Fruit fly (Drosophila melanogaster) whole organism, embryonic: ENCODE results near the gene mAChR-B.

Experiments used
- Asciz ChIP-seq: fragments of 200-800 bp; sonication (Bioruptor generic); optimal IDR thresholded peaks from 2 replicates; lab custom pipeline; 2017; ENCODE audit warnings: missing biosample characterization, mild to moderate bottlenecking, missing genetic modification characterization, missing genetic modification reagents
- BEAF-32 ChIP-seq: fragments of 200-800 bp; sonication (Bioruptor generic); optimal IDR thresholded peaks from 3 replicates; lab custom pipeline; 2017; ENCODE audit warnings: missing biosample characterization, missing genetic modification characterization, mild to moderate bottlenecking, moderate library complexity, missing genetic modification reagents
- Bgb ChIP-seq: fragments of 200-800 bp; sonication (Bioruptor generic); IDR thresholded peaks from 2 replicates; pipeline ENCODE4 v1.3.6; 2022; ENCODE audit warnings: missing biosample characterization, missing genetic modification characterization; ENCODE audit not compliant: partially characterized antibody
- CG10959 ChIP-seq: fragments of 200-800 bp; sonication (Bioruptor generic); IDR thresholded peaks from 2 replicates; pipeline ENCODE4 v1.3.6; 2022; ENCODE audit warnings: missing biosample characterization, missing genetic modification characterization
- CG12236 ChIP-seq: fragments of 200-800 bp; sonication (Bioruptor generic); optimal IDR thresholded peaks from 2 replicates; lab custom pipeline; 2016; ENCODE audit warnings: missing biosample characterization, missing genetic modification characterization
- CG12659 ChIP-seq: fragments of 200-800 bp; sonication (Bioruptor generic); optimal IDR thresholded peaks from 3 replicates; lab custom pipeline; 2017; ENCODE audit warnings: mild to moderate bottlenecking, missing biosample characterization, missing genetic modification reagents, missing genetic modification characterization
- CG14050 ChIP-seq: fragments of 200-800 bp; sonication (Bioruptor generic); IDR thresholded peaks from 3 replicates; pipeline ENCODE4 v1.3.6; 2022; ENCODE audit warnings: missing biosample characterization, missing genetic modification characterization
- CG16863 ChIP-seq: fragments of 200-800 bp; sonication (Bioruptor generic); optimal IDR thresholded peaks from 3 replicates; lab custom pipeline; 2016; ENCODE audit warnings: missing biosample characterization, missing genetic modification characterization
- CG17829 ChIP-seq: fragments of 200-800 bp; optimal IDR thresholded peaks from 2 replicates; lab custom pipeline; 2019; ENCODE audit warnings: missing biosample characterization, mild to moderate bottlenecking, missing genetic modification characterization, moderate library complexity
- CG18476 ChIP-seq: fragments of 200-800 bp; sonication (Bioruptor generic); optimal IDR thresholded peaks from 2 replicates; lab custom pipeline; 2016; ENCODE audit warnings: missing biosample characterization, mild to moderate bottlenecking, missing genetic modification characterization
- CG2120 ChIP-seq: fragments of 200-800 bp; sonication (Bioruptor generic); optimal IDR thresholded peaks from 3 replicates; lab custom pipeline; 2016; ENCODE audit warnings: missing biosample characterization, missing genetic modification characterization
- CG31441 ChIP-seq: fragments of 200-800 bp; sonication (Bioruptor generic); IDR thresholded peaks from 2 replicates; pipeline ENCODE4 v1.3.6; 2022; ENCODE audit warnings: missing biosample characterization, missing genetic modification characterization
- CG3281 ChIP-seq: fragments of 200-800 bp; sonication (Bioruptor generic); optimal IDR thresholded peaks from 3 replicates; lab custom pipeline; 2017; ENCODE audit warnings: missing biosample characterization, mild to moderate bottlenecking, missing genetic modification characterization
- CG3838 ChIP-seq: fragments of 200-800 bp; sonication (Bioruptor generic); optimal IDR thresholded peaks from 3 replicates; lab custom pipeline; 2016; ENCODE audit warnings: missing biosample characterization, missing genetic modification characterization
- CG3995 ChIP-seq: fragments of 200-800 bp; sonication (Bioruptor generic); optimal IDR thresholded peaks from 3 replicates; lab custom pipeline; 2016; ENCODE audit warnings: missing biosample characterization, missing genetic modification characterization
- CG42726 ChIP-seq: fragments of 200-800 bp; sonication (Bioruptor generic); IDR thresholded peaks from 2 replicates; pipeline ENCODE4 v1.3.6; 2022; ENCODE audit warnings: missing biosample characterization, missing genetic modification characterization; ENCODE audit not compliant: partially characterized antibody
- CG5953 ChIP-seq: fragments of 200-800 bp; sonication (Bioruptor generic); IDR thresholded peaks from 2 replicates; pipeline ENCODE4 v1.3.6; 2022; ENCODE audit warnings: missing biosample characterization, missing genetic modification characterization
- CG6791 ChIP-seq: fragments of 200-800 bp; sonication (Bioruptor generic); IDR thresholded peaks from 3 replicates; pipeline ENCODE4 v1.3.6; 2022; ENCODE audit warnings: missing biosample characterization, missing genetic modification characterization; ENCODE audit not compliant: partially characterized antibody
- CG7357 ChIP-seq: fragments of 200-800 bp; sonication (Bioruptor generic); IDR thresholded peaks from 3 replicates; pipeline ENCODE4 v1.3.6; 2022; ENCODE audit warnings: missing biosample characterization, missing genetic modification characterization
- CG7786 ChIP-seq: fragments of 200-800 bp; sonication (Bioruptor generic); optimal IDR thresholded peaks from 2 replicates; lab custom pipeline; 2016; ENCODE audit warnings: missing biosample characterization, missing genetic modification characterization
- CG8359 ChIP-seq: fragments of 200-800 bp; sonication (Bioruptor generic); optimal IDR thresholded peaks from 2 replicates; lab custom pipeline; 2017; ENCODE audit warnings: missing biosample characterization, mild to moderate bottlenecking, missing genetic modification characterization, borderline replicate concordance
- CG8478 ChIP-seq: fragments of >200 bp; optimal IDR thresholded peaks from 2 replicates; lab custom pipeline; 2018
- CG9797 ChIP-seq: fragments of 200-800 bp; sonication (Bioruptor generic); optimal IDR thresholded peaks from 3 replicates; lab custom pipeline; 2018; ENCODE audit warnings: missing biosample characterization, mild to moderate bottlenecking, missing genetic modification characterization
- Ets65A ChIP-seq: fragments of 200-800 bp; sonication (Bioruptor generic); peaks from one replicate; lab custom pipeline; 2016; ENCODE audit warnings: missing biosample characterization, missing genetic modification characterization
- Gsc ChIP-seq: fragments of 200-800 bp; sonication (Bioruptor generic); IDR thresholded peaks from 2 replicates; pipeline ENCODE4 v1.3.6; 2022; ENCODE audit warnings: missing biosample characterization, missing genetic modification characterization
- HLHmδ ChIP-seq: fragments of 200-800 bp; sonication (Bioruptor generic); optimal IDR thresholded peaks from 2 replicates; lab custom pipeline; 2018; ENCODE audit warnings: missing biosample characterization, mild to moderate bottlenecking, missing genetic modification characterization, moderate library complexity
- Jarid2 ChIP-seq: fragments of 200-800 bp; sonication (Bioruptor generic); optimal IDR thresholded peaks from 3 replicates; lab custom pipeline; 2017; ENCODE audit warnings: mild to moderate bottlenecking, missing biosample characterization, missing genetic modification reagents, missing genetic modification characterization
- Myb ChIP-seq: fragments of 200-800 bp; sonication (Bioruptor generic); optimal IDR thresholded peaks from 2 replicates; lab custom pipeline; 2016; ENCODE audit warnings: missing biosample characterization, missing genetic modification characterization
- Neu2 ChIP-seq: fragments of 200-800 bp; sonication (Bioruptor generic); optimal IDR thresholded peaks from 3 replicates; lab custom pipeline; 2016; ENCODE audit warnings: missing biosample characterization, missing genetic modification characterization, borderline replicate concordance
- Sry-β ChIP-seq: fragments of 200-800 bp; sonication (Bioruptor generic); optimal IDR thresholded peaks from 2 replicates; lab custom pipeline; 2018; ENCODE audit warnings: missing biosample characterization, mild to moderate bottlenecking, missing genetic modification characterization, moderate library complexity
- Stat92E ChIP-seq, 3 experiments: fragments of >200 bp in 2 of 3; fragments of 200-800 bp in 1 of 3; sonication (Bioruptor generic) in 1 of 3; optimal IDR thresholded peaks; 2 replicates each; lab custom pipeline; 2017 to 2019; ENCODE audit warnings: missing biosample characterization in 3 of 3, missing genetic modification characterization in 3 of 3, mild to moderate bottlenecking in 1 of 3, moderate library complexity in 1 of 3
- ab ChIP-seq: fragments of 200-800 bp; sonication (Bioruptor generic); optimal IDR thresholded peaks from 2 replicates; lab custom pipeline; 2016; ENCODE audit warnings: missing biosample characterization, missing genetic modification characterization
- crc ChIP-seq: fragments of 200-800 bp; sonication (Bioruptor generic); optimal IDR thresholded peaks from 2 replicates; lab custom pipeline; 2016; ENCODE audit warnings: missing biosample characterization, missing genetic modification characterization
- cwo ChIP-seq: fragments of 200-800 bp; sonication (Bioruptor generic); optimal IDR thresholded peaks from 3 replicates; lab custom pipeline; 2017; ENCODE audit warnings: missing biosample characterization, missing genetic modification characterization, mild to moderate bottlenecking, moderate library complexity, missing genetic modification reagents
- exex ChIP-seq: fragments of 200-800 bp; sonication (Bioruptor generic); optimal IDR thresholded peaks from 4 replicates; lab custom pipeline; 2018; ENCODE audit warnings: missing biosample characterization, mild to moderate bottlenecking, missing genetic modification characterization, moderate library complexity
- gce ChIP-seq: fragments of 200-800 bp; sonication (Bioruptor generic); IDR thresholded peaks from 3 replicates; pipeline ENCODE4 v1.3.6; 2022; ENCODE audit warnings: missing biosample characterization, missing genetic modification characterization
- gcm ChIP-seq: fragments of 200-800 bp; sonication (Bioruptor generic); optimal IDR thresholded peaks from 2 replicates; lab custom pipeline; 2019; ENCODE audit warnings: missing biosample characterization, mild to moderate bottlenecking, missing genetic modification characterization, moderate library complexity
- gfzf ChIP-seq: fragments of 200-800 bp; sonication (Bioruptor generic); optimal IDR thresholded peaks from 2 replicates; lab custom pipeline; 2016; ENCODE audit warnings: missing biosample characterization, mild to moderate bottlenecking, missing genetic modification characterization, moderate library complexity
- gt ChIP-seq: fragments of 200-800 bp; sonication (Bioruptor generic); IDR thresholded peaks from 2 replicates; pipeline ENCODE4 v1.3.6; 2022; ENCODE audit warnings: missing biosample characterization, missing genetic modification characterization
- insv ChIP-seq, 2 experiments: fragments of 200-800 bp; sonication (Bioruptor generic); optimal IDR thresholded peaks; 3 replicates each; lab custom pipeline; 2016 to 2018; ENCODE audit warnings: missing biosample characterization in 2 of 2, missing genetic modification characterization in 2 of 2
- jing ChIP-seq: fragments of 200-800 bp; sonication (Bioruptor generic); optimal IDR thresholded peaks from 2 replicates; lab custom pipeline; 2018; ENCODE audit warnings: missing biosample characterization, mild to moderate bottlenecking, missing genetic modification characterization
- knrl ChIP-seq: fragments of 200-800 bp; sonication (Bioruptor generic); IDR thresholded peaks from 3 replicates; pipeline ENCODE4 v1.3.6; 2022; ENCODE audit warnings: missing biosample characterization, missing genetic modification characterization; ENCODE audit not compliant: partially characterized antibody
- nmo ChIP-seq: fragments of 200-800 bp; sonication (Bioruptor generic); optimal IDR thresholded peaks from 2 replicates; lab custom pipeline; 2018; ENCODE audit warnings: missing biosample characterization, mild to moderate bottlenecking, missing genetic modification characterization, moderate library complexity
- otp ChIP-seq: fragments of 200-800 bp; sonication (Bioruptor generic); IDR thresholded peaks from 3 replicates; pipeline ENCODE4, ENCODE4 v1.3.6; 2022; ENCODE audit warnings: missing biosample characterization, missing genetic modification characterization
- pan ChIP-seq, 4 experiments: fragments of >200 bp in 3 of 4; fragments of 200-800 bp in 1 of 4; sonication (Bioruptor generic) in 1 of 4; optimal IDR thresholded peaks in 3 of 4; IDR thresholded peaks in 1 of 4; 2 replicates each; pipeline versions ENCODE4 v1.3.6 to Lab custom; 2017 to 2022; ENCODE audit warnings: missing biosample characterization in 2 of 4, missing genetic modification characterization in 2 of 4, mixed read lengths in 1 of 4
- pfk ChIP-seq: fragments of 200-800 bp; sonication (Bioruptor generic); optimal IDR thresholded peaks from 2 replicates; lab custom pipeline; 2018; ENCODE audit warnings: missing biosample characterization, mild to moderate bottlenecking, missing genetic modification characterization, moderate library complexity
- row ChIP-seq: fragments of 200-800 bp; sonication (Bioruptor generic); IDR thresholded peaks from 3 replicates; pipeline ENCODE4 v1.3.6; 2022; ENCODE audit warnings: missing biosample characterization, missing genetic modification characterization

The mAChR-B gene

dm6 chr3R:8113833-8114673 is 55.0 kb downstream of the mAChR-B start (continued):
- TF ChIP-seq CG18476 (GFP tag; lab: Kevin White, UChicago) (peak; percentile 79), CG17829 (peak; percentile 88), CG9797 (no peak), CG7357 (GFP tag; lab: Robert Waterston, UW) (peak; percentile 68; the same call in 2 of the 3 replicates), CG12236 (peak; percentile 73), gcm (GFP tag; lab: Kevin White, UChicago) (peak; percentile 79), CG3281 (peak; percentile 89), CG16863 (GFP tag; lab: Kevin White, UChicago) (peak; percentile 73), gce (GFP tag; lab: Robert Waterston, UW) (peak; percentile 77; the same call in 1 of the 3 replicates), CG2120 (GFP tag; lab: Kevin White, UChicago) (peak; percentile 87), CG3995 (GFP tag; lab: Kevin White, UChicago) (peak; percentile 14), Bgb (GFP tag; lab: Robert Waterston, UW) (no peak), nmo (GFP tag; lab: Kevin White, UChicago) (peak; percentile 67), pan (optimal IDR thresholded peaks at IDR 0.05; lab: Kevin White, UChicago) (no peak), pan (GFP tag; optimal IDR thresholded peaks at IDR 0.05 in 1 of 2, IDR thresholded peaks at IDR 0.05 in 1 of 2) (peak in 1 of 2 experiments; percentile 83), BEAF-32 (GFP tag; lab: Kevin White, UChicago) (no peak), Asciz (GFP tag; lab: Kevin White, UChicago) (peak; percentile 87), exex (tag; lab: Kevin White, UChicago) (peak; percentile 41), cwo (peak; percentile 87), jing (GFP tag; lab: Kevin White, UChicago) (peak; percentile 42), otp (GFP tag; lab: Robert Waterston, UW) (peak; percentile 85), pfk (no peak), gt (GFP tag; lab: Robert Waterston, UW) (peak; percentile 56; the same call in 1 of the 2 replicates), CG31441 (peak; percentile 89), CG3838 (GFP tag; lab: Kevin White, UChicago) (peak; percentile 59), Jarid2 (GFP tag; lab: Kevin White, UChicago) (peak; percentile 43), gfzf (GFP tag; lab: Kevin White, UChicago) (no peak), CG6791 (GFP tag; lab: Robert Waterston, UW) (no peak), CG7786 (GFP tag; lab: Kevin White, UChicago) (peak; percentile 78), crc (GFP tag; lab: Kevin White, UChicago) (peak; percentile 69), row (peak; percentile 83), insv (GFP tag; optimal IDR thresholded peaks at IDR 0.05; lab: Kevin White, UChicago) (no peak), ab (GFP tag; lab: Kevin White, UChicago) (peak; percentile 13), CG10959 (GFP tag; lab: Robert Waterston, UW) (peak; percentile 71), CG5953 (GFP tag; lab: Robert Waterston, UW) (peak; percentile 65), Sry-β (GFP tag; lab: Kevin White, UChicago) (peak; percentile 12), Ets65A (peak; percentile 94), CG42726 (no peak), CG8359 (GFP tag; lab: Kevin White, UChicago) (peak; percentile 71), CG8478 (lab: Kevin White, UChicago) (no peak), knrl (GFP tag; lab: Robert Waterston, UW) (no peak), CG14050 (GFP tag; lab: Robert Waterston, UW) (peak; percentile 69), CG12659 (peak; percentile 70), Neu2 (GFP tag; lab: Kevin White, UChicago) (peak; percentile 64), Stat92E (GFP tag; optimal IDR thresholded peaks at IDR 0.05; lab: Kevin White, UChicago) (no peak), Gsc (no peak), HLHmδ (GFP tag; lab: Kevin White, UChicago) (no peak), Myb (GFP tag; lab: Kevin White, UChicago) (peak; percentile 60)
